Worm (Caenorhabditis elegans) whole organism, L2 larva: ENCODE measurements around the gene hgap-2.

Experiments used
- C34F6.9 ChIP-seq: fragments of 150-350 bp; optimal IDR thresholded peaks from 2 replicates; lab custom pipeline; 2014; ENCODE audit warnings: missing biosample characterization, missing genetic modification characterization
- F13H6.1 ChIP-seq: sonication (generic microtip); optimal IDR thresholded peaks from 2 replicates; lab custom pipeline; 2016; ENCODE audit warnings: missing genetic modification characterization, missing compliant biosample characterization
- Y55F3AM.14 ChIP-seq: fragments of 200-800 bp; sonication (Bioruptor generic); optimal IDR thresholded peaks from 2 replicates; lab custom pipeline; 2018; ENCODE audit warnings: mild to moderate bottlenecking, missing genetic modification characterization, missing compliant biosample characterization
- ZK546.5 ChIP-seq: sonication (generic microtip); optimal IDR thresholded peaks from 2 replicates; lab custom pipeline; 2017; ENCODE audit warnings: missing biosample characterization, missing genetic modification characterization
- alr-1 ChIP-seq: fragments of 150-350 bp; optimal IDR thresholded peaks from 2 replicates; lab custom pipeline; 2014; ENCODE audit warnings: missing biosample characterization, missing genetic modification characterization
- blmp-1 ChIP-seq: sonication (generic microtip); optimal IDR thresholded peaks from 2 replicates; lab custom pipeline; 2017; ENCODE audit warnings: missing genetic modification characterization, mild to moderate bottlenecking, missing compliant biosample characterization, antibody characterized with exemption, moderate library complexity; ENCODE audit not compliant: insufficient read depth
- ceh-16 ChIP-seq: fragments of 150-350 bp; optimal IDR thresholded peaks from 2 replicates; lab custom pipeline; 2014; ENCODE audit warnings: missing biosample characterization, missing genetic modification characterization
- crh-2 ChIP-seq: sonication (generic microtip); optimal IDR thresholded peaks from 2 replicates; lab custom pipeline; 2017; ENCODE audit warnings: missing biosample characterization, missing genetic modification characterization
- dmd-4 ChIP-seq: sonication (generic microtip); optimal IDR thresholded peaks from 2 replicates; lab custom pipeline; 2017; ENCODE audit warnings: missing biosample characterization, missing genetic modification characterization
- egl-27 ChIP-seq: sonication (generic microtip); optimal IDR thresholded peaks from 3 replicates; lab custom pipeline; 2017; ENCODE audit warnings: missing biosample characterization, missing genetic modification reagents, missing genetic modification characterization
- elt-1 ChIP-seq: fragments of 150-350 bp; optimal IDR thresholded peaks from 2 replicates; lab custom pipeline; 2014; ENCODE audit warnings: missing biosample characterization, missing genetic modification characterization
- elt-3 ChIP-seq: sonication (generic microtip); optimal IDR thresholded peaks from 2 replicates; lab custom pipeline; 2017; ENCODE audit warnings: missing biosample characterization, missing genetic modification characterization
- lin-13 ChIP-seq: fragments of 150-350 bp; optimal IDR thresholded peaks from 2 replicates; lab custom pipeline; 2014; ENCODE audit warnings: missing biosample characterization, missing genetic modification reagents, missing genetic modification characterization
- lin-39 ChIP-seq: fragments of 150-350 bp; optimal IDR thresholded peaks from 2 replicates; lab custom pipeline; 2014; ENCODE audit warnings: missing biosample characterization, missing genetic modification reagents, missing genetic modification characterization
- lsy-2 ChIP-seq, 2 experiments: fragments of 150-350 bp in 1 of 2; sonication (generic microtip) in 1 of 2; optimal IDR thresholded peaks; 2 replicates each; lab custom pipeline; 2014 to 2017; ENCODE audit warnings: missing biosample characterization in 2 of 2, missing genetic modification characterization in 2 of 2
- mab-5 ChIP-seq: fragments of 150-350 bp; optimal IDR thresholded peaks from 2 replicates; lab custom pipeline; 2014; ENCODE audit warnings: missing biosample characterization, missing genetic modification characterization
- mbf-1 ChIP-seq: sonication (generic microtip); optimal IDR thresholded peaks from 2 replicates; lab custom pipeline; 2017; ENCODE audit warnings: missing biosample characterization, missing genetic modification characterization
- nhr-11 ChIP-seq: fragments of 150-350 bp; optimal IDR thresholded peaks from 2 replicates; lab custom pipeline; 2014; ENCODE audit warnings: missing biosample characterization, missing genetic modification characterization
- nhr-12 ChIP-seq: fragments of 150-350 bp; optimal IDR thresholded peaks from 2 replicates; lab custom pipeline; 2014; ENCODE audit warnings: missing biosample characterization, missing genetic modification characterization
- nhr-129 ChIP-seq: fragments of 150-350 bp; optimal IDR thresholded peaks from 2 replicates; lab custom pipeline; 2014; ENCODE audit warnings: missing biosample characterization, missing genetic modification characterization
- nhr-21 ChIP-seq: fragments of 150-350 bp; optimal IDR thresholded peaks from 2 replicates; lab custom pipeline; 2014; ENCODE audit warnings: missing biosample characterization, missing genetic modification characterization
- nhr-237 ChIP-seq: fragments of 150-350 bp; optimal IDR thresholded peaks from 2 replicates; lab custom pipeline; 2014; ENCODE audit warnings: missing biosample characterization, missing genetic modification characterization
- nhr-25 ChIP-seq: fragments of 150-350 bp; sonication (generic microtip); optimal IDR thresholded peaks from 3 replicates; lab custom pipeline; 2014; ENCODE audit warnings: missing biosample characterization, missing genetic modification characterization
- nhr-6 ChIP-seq: fragments of 150-350 bp; optimal IDR thresholded peaks from 2 replicates; lab custom pipeline; 2014; ENCODE audit warnings: missing biosample characterization, missing genetic modification characterization
- nhr-77 ChIP-seq: fragments of 150-350 bp; optimal IDR thresholded peaks from 2 replicates; lab custom pipeline; 2014; ENCODE audit warnings: missing biosample characterization, missing genetic modification characterization
- peb-1 ChIP-seq: fragments of 150-350 bp; optimal IDR thresholded peaks from 2 replicates; lab custom pipeline; 2014; ENCODE audit warnings: missing biosample characterization, missing genetic modification characterization
- sem-4 ChIP-seq: fragments of 150-350 bp; optimal IDR thresholded peaks from 2 replicates; lab custom pipeline; 2014; ENCODE audit warnings: missing biosample characterization, missing genetic modification reagents, missing genetic modification characterization
- sma-3 ChIP-seq: sonication (generic microtip); optimal IDR thresholded peaks from 2 replicates; lab custom pipeline; 2016; ENCODE audit warnings: missing genetic modification reagents, missing genetic modification characterization, missing compliant biosample characterization
- sma-9 ChIP-seq, 2 experiments: fragments of 150-350 bp in 1 of 2; sonication (generic microtip) in 1 of 2; optimal IDR thresholded peaks; 2 replicates each; lab custom pipeline; 2014 to 2016; ENCODE audit warnings: missing genetic modification characterization in 2 of 2, mild to moderate bottlenecking in 1 of 2, missing biosample characterization in 1 of 2, missing compliant biosample characterization in 1 of 2, missing genetic modification reagents in 1 of 2, moderate library complexity in 1 of 2
- snpc-4 ChIP-seq: fragments of 150-350 bp; optimal IDR thresholded peaks from 2 replicates; lab custom pipeline; 2014; ENCODE audit warnings: missing biosample characterization, missing genetic modification characterization
- ztf-1 ChIP-seq: fragments of 200-800 bp; sonication (Bioruptor generic); conservative IDR thresholded peaks from 2 replicates; pipeline ENCODE4 v1.3.6; 2022; ENCODE audit warnings: missing genetic modification characterization, missing compliant biosample characterization
- ztf-11 ChIP-seq: sonication (generic microtip); optimal IDR thresholded peaks from 2 replicates; lab custom pipeline; 2017; ENCODE audit warnings: missing biosample characterization, missing genetic modification characterization

Gene hgap-2

DNA sequence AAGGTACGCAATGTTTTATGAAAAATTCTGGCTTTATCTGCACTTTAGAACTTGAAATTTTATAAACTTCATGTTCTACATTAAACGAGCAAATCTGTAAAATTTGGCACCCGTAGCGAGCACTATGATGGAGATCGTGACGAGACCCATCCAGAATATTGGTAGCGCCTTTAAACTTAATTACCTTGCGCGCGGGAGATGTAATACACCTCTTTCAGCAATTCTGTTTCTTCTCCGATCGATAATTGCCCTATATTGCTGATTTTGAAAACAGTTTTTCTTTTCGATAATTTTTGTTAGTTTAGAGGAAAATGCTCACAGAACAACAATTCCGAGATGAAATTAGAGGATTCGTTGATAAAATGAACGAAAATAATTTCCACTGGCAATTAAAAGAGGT lies 25.9 kb downstream of the hgap-2 start, which contains the start of gene atg-10:
Gene atg-10 (plus strand): TSS at position 301 of the 400 bp plus-strand sequence.
- TF ChIP-seq sem-4 (tag; lab: Kevin White, UChicago) (no peak), nhr-77 (tag; lab: Kevin White, UChicago) (no peak), sma-9 (GFP tag; optimal IDR thresholded peaks at IDR 0.05; lab: Kevin White, UChicago) (no peak), sma-9 (tag; optimal IDR thresholded peaks at IDR 0.05; lab: Kevin White, UChicago) (no peak), Y55F3AM.14 (no peak), lsy-2 (tag; optimal IDR thresholded peaks at IDR 0.05; lab: Kevin White, UChicago) (no peak)

DNA sequence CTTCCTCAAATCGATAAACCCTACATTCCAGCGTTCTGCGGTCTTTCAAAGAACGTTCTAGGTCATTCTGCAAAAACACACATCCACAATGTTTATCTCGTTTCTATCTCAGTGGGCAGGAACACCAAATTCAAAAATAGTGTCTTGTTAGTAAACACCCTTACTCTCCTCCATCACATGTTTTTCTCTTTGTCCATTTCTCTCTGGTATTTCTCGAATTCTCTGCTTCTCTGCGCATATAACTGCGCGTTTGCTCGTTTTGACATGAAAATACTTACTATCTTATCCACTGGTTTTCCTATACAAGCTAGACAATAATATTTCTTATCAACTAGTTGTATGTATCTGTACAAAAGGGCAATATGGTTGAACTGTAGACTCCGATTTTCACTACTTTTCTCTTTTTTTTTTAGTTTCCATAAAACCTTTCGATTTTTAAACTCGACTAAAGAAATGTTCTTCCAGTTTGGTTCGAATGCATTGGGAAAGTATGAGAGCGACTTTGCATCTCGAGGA lies 34.0 kb downstream of the hgap-2 start, which contains the start of gene pyr-1:
Gene pyr-1 (plus strand): TSS at position 466 of the 516 bp plus-strand sequence.
- TF ChIP-seq lsy-2 (tag; optimal IDR thresholded peaks at IDR 0.05; lab: Kevin White, UChicago) (no peak), alr-1 (tag; lab: Kevin White, UChicago) (no peak), dmd-4 (no peak), crh-2 (tag; lab: Kevin White, UChicago) (peak; percentile 3), nhr-237 (no peak), ztf-1 (no peak), mab-5 (tag; lab: Kevin White, UChicago) (no peak), blmp-1 (no peak), egl-27 (tag; lab: Kevin White, UChicago) (no peak), sma-3 (GFP tag; lab: Kevin White, UChicago) (peak; percentile 20), F13H6.1 (tag; lab: Kevin White, UChicago) (no peak), elt-1 (tag; lab: Kevin White, UChicago) (no peak), nhr-11 (tag; lab: Kevin White, UChicago) (no peak), elt-3 (tag; lab: Kevin White, UChicago) (no peak), nhr-129 (peak; percentile 53), lin-39 (no peak), peb-1 (tag; lab: Kevin White, UChicago) (no peak), snpc-4 (tag; lab: Kevin White, UChicago) (no peak), sma-9 (GFP tag; optimal IDR thresholded peaks at IDR 0.05; lab: Kevin White, UChicago) (peak; percentile 46), sma-9 (tag; optimal IDR thresholded peaks at IDR 0.05; lab: Kevin White, UChicago) (no peak), nhr-6 (tag; lab: Kevin White, UChicago) (no peak), C34F6.9 (peak; percentile 67), sem-4 (tag; lab: Kevin White, UChicago) (no peak)

DNA sequence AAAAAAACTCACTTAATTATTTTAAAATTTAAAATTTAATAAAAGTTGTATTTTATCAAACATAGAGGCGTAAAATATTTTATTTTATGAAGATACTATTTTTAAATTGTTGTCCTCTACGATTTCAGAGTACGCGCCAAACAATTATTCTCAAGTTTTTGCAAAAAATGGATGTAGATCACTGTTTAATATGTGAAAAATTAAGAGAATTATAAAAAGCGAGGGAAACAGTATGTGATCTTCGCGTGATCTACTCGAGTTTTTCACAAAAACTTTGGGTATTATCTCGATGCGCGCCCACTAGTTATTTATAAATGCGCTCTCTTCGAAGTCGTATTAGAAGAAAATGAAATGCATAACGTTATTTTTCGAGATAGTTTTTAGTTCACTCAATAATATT lies 35.9 kb downstream of the hgap-2 start:
- TF ChIP-seq nhr-25 (no peak), peb-1 (tag; lab: Kevin White, UChicago) (no peak), nhr-77 (tag; lab: Kevin White, UChicago) (no peak), lin-13 (GFP tag; lab: Kevin White, UChicago) (no peak), nhr-12 (tag; lab: Kevin White, UChicago) (no peak)
- TF ChIP-seq, all 48 proteins: peak for 0

DNA sequence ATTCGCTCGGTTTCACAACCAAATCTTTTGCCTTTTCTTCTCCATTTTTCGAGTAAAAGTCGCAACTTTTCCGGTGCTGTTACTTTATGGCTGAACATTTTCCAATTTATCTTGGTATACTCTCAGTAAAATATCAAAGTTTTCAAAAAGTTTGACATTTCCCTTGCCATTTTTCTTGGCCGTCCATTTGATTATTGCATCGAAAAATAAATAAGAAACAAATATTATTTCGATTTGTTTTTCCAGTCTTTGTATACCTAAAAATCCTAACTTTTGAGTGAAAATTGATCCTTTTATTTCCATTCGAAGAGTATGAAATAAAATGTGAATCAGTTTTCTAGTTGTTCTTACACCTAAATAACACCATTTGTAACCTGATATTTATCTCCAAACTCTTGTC lies 38.3 kb downstream of the hgap-2 start:
- TF ChIP-seq ceh-16 (tag; lab: Kevin White, UChicago) (no peak), mab-5 (tag; lab: Kevin White, UChicago) (no peak), ztf-11 (tag; lab: Kevin White, UChicago) (no peak), lsy-2 (tag; optimal IDR thresholded peaks at IDR 0.05; lab: Kevin White, UChicago) (no peak), ZK546.5 (tag; lab: Kevin White, UChicago) (no peak), ztf-1 (no peak), sem-4 (tag; lab: Kevin White, UChicago) (no peak)

DNA sequence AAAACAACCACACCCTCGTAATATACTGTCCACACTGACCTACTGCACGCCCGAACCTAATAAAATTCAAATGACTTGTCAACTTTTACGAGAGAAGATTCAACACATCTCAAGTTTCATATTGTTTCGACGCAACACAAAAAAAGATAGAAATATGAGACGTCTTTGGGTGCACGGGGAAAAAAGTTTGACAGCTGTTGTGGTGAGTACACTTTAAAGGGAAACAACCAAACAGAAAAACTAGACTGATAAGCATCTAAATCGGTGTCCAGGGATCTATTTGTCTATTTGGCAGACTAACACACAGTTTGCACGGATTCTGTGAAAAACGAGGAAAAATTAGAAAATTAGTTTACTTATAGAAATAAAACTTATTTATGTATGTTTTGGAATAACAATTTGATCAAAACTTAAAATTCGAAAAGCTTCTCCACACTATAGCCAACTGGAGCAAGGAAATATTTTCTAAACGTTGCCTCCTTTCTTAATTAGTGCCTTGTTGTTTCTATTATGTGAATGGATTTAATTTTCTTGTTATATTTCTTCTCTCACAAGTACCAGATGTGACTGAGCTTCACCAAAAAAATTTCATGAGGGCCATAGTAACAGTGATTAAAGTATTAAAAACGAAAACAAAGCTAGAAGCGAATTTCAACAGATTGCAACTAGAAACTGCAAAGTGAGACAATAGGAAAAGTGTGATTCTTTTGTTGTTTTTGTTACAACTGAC lies 40.9 kb downstream of the hgap-2 start:
- no peak for TF ChIP-seq nhr-12 (tag; lab: Kevin White, UChicago)
- no peak for TF ChIP-seq sma-9 (GFP tag; optimal IDR thresholded peaks at IDR 0.05; lab: Kevin White, UChicago)
- no peak for TF ChIP-seq sma-9 (tag; optimal IDR thresholded peaks at IDR 0.05; lab: Kevin White, UChicago)
- no peak for TF ChIP-seq mbf-1 (tag; lab: Kevin White, UChicago)
- TF ChIP-seq nhr-21 (tag; lab: Kevin White, UChicago), result no peak
- TF ChIP-seq F13H6.1 (tag; lab: Kevin White, UChicago), result peak; percentile 20
